Worm (Caenorhabditis elegans) whole organism, late embryonic: Measurements from ENCODE around the gene chil-22.

Experiments
- C38D4.7 ChIP-seq: fragments of 200-800 bp; sonication (Bioruptor generic); optimal IDR thresholded peaks from 2 replicates; lab custom pipeline; 2018; ENCODE audit warnings: mild to moderate bottlenecking, missing genetic modification characterization, moderate library complexity, missing compliant biosample characterization
- K02D7.2 ChIP-seq: sonication (generic microtip); optimal IDR thresholded peaks from 2 replicates; lab custom pipeline; 2017; ENCODE audit warnings: mild to moderate bottlenecking, missing genetic modification characterization, missing compliant biosample characterization
- K09A11.1 ChIP-seq: sonication (generic microtip); optimal IDR thresholded peaks from 2 replicates; lab custom pipeline; 2017; ENCODE audit warnings: antibody characterized with exemption, mild to moderate bottlenecking, missing genetic modification characterization, missing compliant biosample characterization; ENCODE audit not compliant: insufficient read depth
- T23F11.4 ChIP-seq: fragments of 200-800 bp; sonication (Bioruptor generic); optimal IDR thresholded peaks from 2 replicates; lab custom pipeline; 2018; ENCODE audit warnings: mild to moderate bottlenecking, missing genetic modification characterization, missing compliant biosample characterization
- Y22D7AL.16 ChIP-seq: sonication (generic microtip); optimal IDR thresholded peaks from 2 replicates; lab custom pipeline; 2016; ENCODE audit warnings: missing genetic modification characterization, missing compliant biosample characterization
- ama-1 ChIP-seq: fragments of 150-350 bp; optimal IDR thresholded peaks from 2 replicates; lab custom pipeline; 2014
- ceh-14 ChIP-seq: sonication (generic microtip); optimal IDR thresholded peaks from 2 replicates; lab custom pipeline; 2016; ENCODE audit warnings: missing genotype, missing genetic modification characterization, missing compliant biosample characterization
- ceh-19 ChIP-seq: fragments of 200-800 bp; sonication (Bioruptor generic); optimal IDR thresholded peaks from 2 replicates; lab custom pipeline; 2018; ENCODE audit warnings: mild to moderate bottlenecking, missing genetic modification characterization, missing compliant biosample characterization
- ceh-22 ChIP-seq: sonication (generic microtip); optimal IDR thresholded peaks from 2 replicates; lab custom pipeline; 2017; ENCODE audit warnings: missing biosample characterization, missing genetic modification characterization
- ceh-24 ChIP-seq: sonication (generic microtip); optimal IDR thresholded peaks from 2 replicates; lab custom pipeline; 2016; ENCODE audit warnings: mild to moderate bottlenecking, missing genetic modification characterization, missing compliant biosample characterization
- ceh-34 ChIP-seq: sonication (generic microtip); optimal IDR thresholded peaks from 2 replicates; lab custom pipeline; 2016; ENCODE audit warnings: mild to moderate bottlenecking, missing genetic modification characterization, missing compliant biosample characterization
- ceh-48 ChIP-seq: sonication (generic microtip); optimal IDR thresholded peaks from 2 replicates; lab custom pipeline; 2016; ENCODE audit warnings: missing genetic modification characterization, inconsistent platforms, missing compliant biosample characterization
- ceh-6 ChIP-seq: fragments of 200-800 bp; sonication (Bioruptor generic); optimal IDR thresholded peaks from 2 replicates; lab custom pipeline; 2018; ENCODE audit warnings: mild to moderate bottlenecking, missing genetic modification characterization, missing compliant biosample characterization
- ceh-9 ChIP-seq: sonication (generic microtip); optimal IDR thresholded peaks from 2 replicates; lab custom pipeline; 2016; ENCODE audit warnings: mild to moderate bottlenecking, missing genetic modification characterization, inconsistent platforms, missing compliant biosample characterization
- che-1 ChIP-seq: sonication (generic microtip); optimal IDR thresholded peaks from 2 replicates; lab custom pipeline; 2016; ENCODE audit warnings: mild to moderate bottlenecking, missing genetic modification characterization, missing compliant biosample characterization
- dve-1 ChIP-seq: sonication (generic microtip); optimal IDR thresholded peaks from 2 replicates; lab custom pipeline; 2017; ENCODE audit warnings: antibody characterized with exemption, mild to moderate bottlenecking, missing genetic modification characterization, missing compliant biosample characterization
- elt-4 ChIP-seq: sonication (generic microtip); optimal IDR thresholded peaks from 2 replicates; lab custom pipeline; 2016; ENCODE audit warnings: missing genetic modification characterization, missing compliant biosample characterization
- ets-4 ChIP-seq: sonication (generic microtip); optimal IDR thresholded peaks from 2 replicates; lab custom pipeline; 2016; ENCODE audit warnings: missing genetic modification characterization, missing compliant biosample characterization
- eyg-1 ChIP-seq: sonication (generic microtip); optimal IDR thresholded peaks from 2 replicates; lab custom pipeline; 2016; ENCODE audit warnings: missing genotype, missing genetic modification characterization, missing compliant biosample characterization
- fax-1 ChIP-seq: sonication (generic microtip); optimal IDR thresholded peaks from 2 replicates; lab custom pipeline; 2016; ENCODE audit warnings: missing genotype, missing genetic modification characterization, missing compliant biosample characterization
- fkh-10 ChIP-seq: fragments of 150-350 bp; optimal IDR thresholded peaks from 2 replicates; lab custom pipeline; 2014; ENCODE audit warnings: missing biosample characterization, missing genetic modification reagents, missing genetic modification characterization
- fkh-6 ChIP-seq: sonication (generic microtip); optimal IDR thresholded peaks from 2 replicates; lab custom pipeline; 2016; ENCODE audit warnings: missing genetic modification characterization, missing compliant biosample characterization
- gmeb-2 ChIP-seq: sonication (generic microtip); optimal IDR thresholded peaks from 2 replicates; lab custom pipeline; 2016; ENCODE audit warnings: missing genetic modification characterization, inconsistent platforms, missing compliant biosample characterization
- hlh-13 ChIP-seq: fragments of 200-800 bp; sonication (Bioruptor generic); optimal IDR thresholded peaks from 2 replicates; lab custom pipeline; 2018; ENCODE audit warnings: mild to moderate bottlenecking, missing genetic modification characterization, missing compliant biosample characterization
- hlh-15 ChIP-seq: sonication (generic microtip); optimal IDR thresholded peaks from 2 replicates; lab custom pipeline; 2016; ENCODE audit warnings: missing genetic modification characterization, missing compliant biosample characterization
- nhr-11 ChIP-seq: fragments of 150-350 bp; optimal IDR thresholded peaks from 2 replicates; lab custom pipeline; 2014; ENCODE audit warnings: missing biosample characterization, missing genetic modification characterization
- nhr-232 ChIP-seq: sonication (generic microtip); optimal IDR thresholded peaks from 2 replicates; lab custom pipeline; 2016; ENCODE audit warnings: missing genetic modification characterization, missing compliant biosample characterization
- pat-9 ChIP-seq: fragments of 200-800 bp; sonication (Bioruptor generic); optimal IDR thresholded peaks from 2 replicates; lab custom pipeline; 2018; ENCODE audit warnings: mild to moderate bottlenecking, missing genetic modification characterization, moderate library complexity, missing compliant biosample characterization
- pax-1 ChIP-seq: fragments of 150-350 bp; optimal IDR thresholded peaks from 2 replicates; lab custom pipeline; 2014; ENCODE audit warnings: missing biosample characterization, missing genetic modification characterization
- pqm-1 ChIP-seq: sonication (generic microtip); optimal IDR thresholded peaks from 2 replicates; lab custom pipeline; 2016; ENCODE audit warnings: missing genetic modification characterization, missing compliant biosample characterization
- pros-1 ChIP-seq: fragments of 150-350 bp; optimal IDR thresholded peaks from 2 replicates; lab custom pipeline; 2014; ENCODE audit warnings: missing biosample characterization, missing genetic modification reagents, missing genetic modification characterization
- rnt-1 ChIP-seq: sonication (generic microtip); optimal IDR thresholded peaks from 2 replicates; lab custom pipeline; 2016; ENCODE audit warnings: missing genetic modification characterization, missing compliant biosample characterization
- sox-2 ChIP-seq: fragments of 200-800 bp; sonication (Bioruptor generic); IDR thresholded peaks from 2 replicates; pipeline ENCODE4 v1.3.6; 2022; ENCODE audit warnings: missing genetic modification reagents, missing genetic modification characterization, missing compliant biosample characterization
- syd-9 ChIP-seq: sonication (generic microtip); optimal IDR thresholded peaks from 2 replicates; lab custom pipeline; 2016; ENCODE audit warnings: mild to moderate bottlenecking, missing genetic modification characterization, moderate library complexity, missing compliant biosample characterization
- ttx-3 ChIP-seq: sonication (generic microtip); optimal IDR thresholded peaks from 2 replicates; lab custom pipeline; 2016; ENCODE audit warnings: missing genetic modification reagents, missing genetic modification characterization, missing compliant biosample characterization
- unc-3 ChIP-seq, 2 experiments: fragments of 200-800 bp in 1 of 2; sonication (Bioruptor generic) in 1 of 2; sonication (generic microtip) in 1 of 2; conservative IDR thresholded peaks in 1 of 2; optimal IDR thresholded peaks in 1 of 2; 2 replicates each; pipeline versions ENCODE4 v1.3.6 to Lab custom; 2016 to 2022; ENCODE audit warnings: missing compliant biosample characterization in 2 of 2, missing genetic modification characterization in 2 of 2, missing genetic modification reagents in 1 of 2
- zip-5 ChIP-seq: sonication (generic microtip); optimal IDR thresholded peaks from 2 replicates; lab custom pipeline; 2016; ENCODE audit warnings: missing genetic modification characterization, missing compliant biosample characterization

chil-22 gene

DNA sequence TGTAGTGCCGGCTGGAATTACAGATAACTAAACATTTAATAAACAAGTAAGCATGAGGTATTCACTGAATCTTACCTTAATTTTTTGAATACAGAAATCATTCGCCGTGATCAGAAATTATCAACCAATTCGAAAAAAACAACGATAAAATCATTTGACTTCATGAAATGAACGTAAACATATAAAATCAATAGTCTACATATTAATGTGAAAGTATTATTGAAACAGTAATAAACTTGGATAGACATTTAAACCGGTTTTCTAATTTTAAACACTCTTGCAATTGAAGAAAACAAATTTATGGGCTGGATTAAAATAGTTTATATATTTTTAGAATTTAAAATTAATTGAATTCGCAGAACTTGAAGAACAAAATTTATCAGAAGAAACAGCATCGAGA, 24.2 kb downstream of the chil-22 start, which contains the start of gene chil-16:
chil-16 (minus strand) TSS at position 101 of the 400 bp plus-strand sequence.
- TF ChIP-seq ama-1 (lab: Kevin White, UChicago): no peak
- TF ChIP-seq dve-1 (tag; lab: Kevin White, UChicago): no peak
- no peak for TF ChIP-seq ttx-3 (tag; lab: Kevin White, UChicago)
- TF ChIP-seq pax-1 (tag; lab: Kevin White, UChicago): no peak
- TF ChIP-seq fax-1 (tag; lab: Kevin White, UChicago): no peak
- TF ChIP-seq ceh-6 (GFP tag; lab: Kevin White, UChicago): no peak
- no peak for TF ChIP-seq ceh-9 (tag; lab: Kevin White, UChicago)
- TF ChIP-seq eyg-1: no peak
- TF ChIP-seq hlh-13 (GFP tag; lab: Kevin White, UChicago): no peak
- no peak for TF ChIP-seq ceh-24 (tag; lab: Kevin White, UChicago)
- TF ChIP-seq fkh-6 (tag; lab: Kevin White, UChicago): no peak
- no peak for TF ChIP-seq pros-1 (tag; lab: Kevin White, UChicago)
- no peak for TF ChIP-seq Y22D7AL.16 (tag; lab: Kevin White, UChicago)
- no peak for TF ChIP-seq C38D4.7 (GFP tag; lab: Kevin White, UChicago)
- TF ChIP-seq ceh-14 (tag; lab: Kevin White, UChicago): no peak
- TF ChIP-seq nhr-11 (tag; lab: Kevin White, UChicago): no peak
- no peak for TF ChIP-seq zip-5 (tag; lab: Kevin White, UChicago)
- TF ChIP-seq syd-9: no peak

DNA sequence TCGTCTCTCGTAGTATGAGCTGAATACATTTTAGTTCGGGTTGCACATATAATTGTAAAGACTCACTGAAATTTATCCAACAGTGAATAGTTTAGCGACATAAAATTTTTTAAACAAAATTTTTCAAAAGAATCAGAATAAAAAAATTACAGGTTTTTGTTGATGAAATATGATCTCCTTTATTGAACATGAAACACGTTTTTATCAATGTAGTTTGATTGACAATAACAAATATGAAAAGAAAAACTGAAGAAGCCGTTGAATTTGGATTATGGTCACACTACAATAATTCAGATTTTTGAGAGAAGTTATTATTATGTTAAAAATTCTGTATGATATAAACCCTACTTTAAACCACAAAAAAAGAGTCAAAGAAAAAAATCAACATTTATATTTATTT, 25.9 kb downstream of the chil-22 start, which contains the start of gene chil-17:
chil-17 (minus strand) TSS at position 101 of the 400 bp plus-strand sequence.
- TF ChIP-seq pqm-1 (tag; lab: Kevin White, UChicago): no peak
- no peak for TF ChIP-seq pat-9 (tag; lab: Kevin White, UChicago)
- no peak for TF ChIP-seq K02D7.2 (tag; lab: Kevin White, UChicago)
- TF ChIP-seq unc-3 (GFP tag; conservative IDR thresholded peaks at IDR 0.05; lab: Robert Waterston, UW): no peak
- TF ChIP-seq unc-3 (tag; optimal IDR thresholded peaks at IDR 0.05; lab: Kevin White, UChicago): no peak
- TF ChIP-seq ceh-9 (tag; lab: Kevin White, UChicago): no peak
- no peak for TF ChIP-seq fkh-10
- no peak for TF ChIP-seq ama-1 (lab: Kevin White, UChicago)
- TF ChIP-seq ets-4: no peak
- TF ChIP-seq sox-2 (GFP tag; lab: Robert Waterston, UW): no peak
- TF ChIP-seq T23F11.4 (GFP tag; lab: Kevin White, UChicago): no peak
- no peak for TF ChIP-seq gmeb-2 (tag; lab: Kevin White, UChicago)
- TF ChIP-seq elt-4 (tag; lab: Kevin White, UChicago): no peak
- no peak for TF ChIP-seq che-1 (tag; lab: Kevin White, UChicago)
- TF ChIP-seq ceh-6 (GFP tag; lab: Kevin White, UChicago): no peak

DNA sequence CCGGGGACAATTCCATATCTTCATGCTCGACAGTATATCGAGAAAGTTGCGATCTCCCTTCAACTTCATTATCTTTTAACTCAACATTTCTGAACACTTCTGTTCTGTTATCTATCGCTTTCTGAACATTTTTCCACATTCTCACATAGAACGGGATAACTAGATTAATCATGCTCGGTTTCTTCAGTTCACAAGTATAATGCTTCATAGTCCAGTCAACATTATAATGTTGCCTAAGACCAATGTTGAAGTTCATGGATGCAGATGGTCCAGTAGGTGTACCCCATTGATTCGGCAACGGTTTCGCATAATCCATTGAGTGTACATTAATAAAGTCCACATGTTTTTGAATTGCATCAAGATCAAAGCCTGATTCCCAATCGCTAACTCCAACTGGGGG, 27.1 kb downstream of the chil-22 start:
- TF ChIP-seq hlh-13 (GFP tag; lab: Kevin White, UChicago): no peak
- TF ChIP-seq unc-3 (GFP tag; conservative IDR thresholded peaks at IDR 0.05; lab: Robert Waterston, UW): no peak
- no peak for TF ChIP-seq unc-3 (tag; optimal IDR thresholded peaks at IDR 0.05; lab: Kevin White, UChicago)
- TF ChIP-seq Y22D7AL.16 (tag; lab: Kevin White, UChicago): no peak
- no peak for TF ChIP-seq K09A11.1 (tag; lab: Kevin White, UChicago)
- no peak for TF ChIP-seq ceh-22 (tag; lab: Kevin White, UChicago)
- no peak for TF ChIP-seq ceh-34
- TF ChIP-seq eyg-1: no peak
- no peak for TF ChIP-seq pax-1 (tag; lab: Kevin White, UChicago)
- no peak for TF ChIP-seq nhr-232 (tag; lab: Kevin White, UChicago)
- no peak for TF ChIP-seq ceh-19
- TF ChIP-seq ets-4: no peak
- no peak for TF ChIP-seq rnt-1 (tag; lab: Kevin White, UChicago)
- no peak for TF ChIP-seq nhr-11 (tag; lab: Kevin White, UChicago)
- TF ChIP-seq hlh-15 (tag; lab: Kevin White, UChicago): no peak
- no peak for TF ChIP-seq ama-1 (lab: Kevin White, UChicago)
- TF ChIP-seq ceh-24 (tag; lab: Kevin White, UChicago): no peak
- no peak for TF ChIP-seq ceh-48 (tag; lab: Kevin White, UChicago)
